Worm (Caenorhabditis elegans) whole organism, mixed stage, embryonic: ENCODE data around the gene W02H5.8.

Experiments
- blmp-1 ChIP-seq: fragments of 150-350 bp; optimal IDR thresholded peaks from 2 replicates; lab custom pipeline; 2014; ENCODE audit warnings: missing biosample characterization, missing genetic modification characterization
- lin-13 ChIP-seq: fragments of 150-350 bp; optimal IDR thresholded peaks from 2 replicates; lab custom pipeline; 2014; ENCODE audit warnings: missing biosample characterization, missing genetic modification characterization
- nhr-2 ChIP-seq: fragments of 150-350 bp; optimal IDR thresholded peaks from 2 replicates; lab custom pipeline; 2014; ENCODE audit warnings: missing biosample characterization, missing genetic modification characterization
- nhr-237 ChIP-seq: fragments of 150-350 bp; optimal IDR thresholded peaks from 2 replicates; lab custom pipeline; 2014; ENCODE audit warnings: missing biosample characterization, missing genetic modification characterization
- pha-4 ChIP-seq: fragments of 150-350 bp; optimal IDR thresholded peaks from 2 replicates; lab custom pipeline; 2018; ENCODE audit warnings: missing biosample characterization, missing genetic modification reagents, missing genetic modification characterization
- snpc-4 ChIP-seq: fragments of 150-350 bp; optimal IDR thresholded peaks from 2 replicates; lab custom pipeline; 2014; ENCODE audit warnings: missing biosample characterization, missing genetic modification characterization
- sptf-1 ChIP-seq: sonication (generic microtip); optimal IDR thresholded peaks from 2 replicates; lab custom pipeline; 2017; ENCODE audit warnings: mild to moderate bottlenecking, missing genetic modification characterization, moderate library complexity, missing compliant biosample characterization
- unc-39 ChIP-seq: fragments of 150-350 bp; optimal IDR thresholded peaks from 2 replicates; lab custom pipeline; 2014; ENCODE audit warnings: missing biosample characterization, missing genetic modification characterization
- unc-62 ChIP-seq: fragments of 150-350 bp; optimal IDR thresholded peaks from 2 replicates; lab custom pipeline; 2014; ENCODE audit warnings: missing biosample characterization, missing genetic modification reagents, missing genetic modification characterization
- zip-8 ChIP-seq: fragments of 150-350 bp; optimal IDR thresholded peaks from 2 replicates; lab custom pipeline; 2014; ENCODE audit warnings: missing biosample characterization, missing genetic modification characterization
- ztf-11 ChIP-seq: fragments of 150-350 bp; optimal IDR thresholded peaks from 2 replicates; lab custom pipeline; 2014; ENCODE audit warnings: missing biosample characterization, missing genetic modification characterization

DNA sequence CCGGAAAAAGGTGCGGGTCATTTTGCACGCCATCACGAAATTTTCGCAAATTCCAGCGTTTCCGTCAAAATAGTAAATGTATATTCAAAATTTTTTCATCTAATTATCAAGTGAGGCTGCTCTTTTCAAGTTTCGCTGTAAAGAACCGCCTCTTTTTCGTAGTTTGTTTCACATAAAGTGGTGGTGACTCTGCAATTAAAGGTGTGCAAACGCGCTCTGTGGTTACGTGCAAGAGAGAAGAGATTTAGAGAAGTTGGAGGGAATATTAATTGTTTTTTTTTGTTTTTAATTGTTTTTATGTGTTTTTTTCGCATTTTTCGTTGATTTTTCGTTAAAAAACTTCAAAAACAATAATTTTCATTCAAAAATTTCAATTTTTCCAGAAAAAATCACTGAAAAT lies 20.1 kb upstream of the W02H5.8 start, which contains the start of gene W02G9.3:
- peak; percentile 60 for TF ChIP-seq lin-13 (tag; lab: Kevin White, UChicago)
- TF ChIP-seq unc-39 (tag; lab: Kevin White, UChicago), result no peak
- no peak for TF ChIP-seq unc-62
- TF ChIP-seq zip-8 (tag; lab: Kevin White, UChicago), result no peak
- TF ChIP-seq pha-4, result peak; percentile 65
- TF ChIP-seq snpc-4, result no peak
- no peak for TF ChIP-seq ztf-11 (tag; lab: Kevin White, UChicago)
- TF ChIP-seq nhr-2 (tag; lab: Kevin White, UChicago), result no peak
- TF ChIP-seq nhr-237, result peak; percentile 73
- peak; percentile 54 for TF ChIP-seq sptf-1 (tag; lab: Kevin White, UChicago)
- no peak for TF ChIP-seq blmp-1 (tag; lab: Kevin White, UChicago)
